Fruit fly (Drosophila melanogaster) Kc167 (cell line): ENCODE data around the gene cnir.

Experiments
- Myc ChIP-seq: fragments of >200 bp; optimal IDR thresholded peaks from 2 replicates; lab custom pipeline; 2017; ENCODE audit warnings: missing external identifiers
- Sin3A ChIP-seq: fragments of >200 bp; optimal IDR thresholded peaks from 2 replicates; lab custom pipeline; 2018; ENCODE audit warnings: missing external identifiers
- h ChIP-seq: fragments of >200 bp; optimal IDR thresholded peaks from 3 replicates; lab custom pipeline; 2018; ENCODE audit warnings: missing external identifiers
- insv ChIP-seq: fragments of >200 bp; optimal IDR thresholded peaks from 3 replicates; lab custom pipeline; 2018; ENCODE audit warnings: missing external identifiers
- psq ChIP-seq: fragments of >200 bp; optimal IDR thresholded peaks from 2 replicates; lab custom pipeline; 2017; ENCODE audit warnings: missing external identifiers
- ttk ChIP-seq: sonication (Bioruptor generic); optimal IDR thresholded peaks from 2 replicates; lab custom pipeline; 2017; ENCODE audit warnings: missing external identifiers

cnir gene

dm6 chr2L:3044660-3045504 is 5.3 kb upstream of the cnir start:
- no peak for TF ChIP-seq psq (lab: Kevin White, UChicago)
- no peak for TF ChIP-seq h (lab: Kevin White, UChicago)
- TF ChIP-seq ttk (lab: Kevin White, UChicago): no peak
- no peak for TF ChIP-seq Sin3A (lab: Kevin White, UChicago)
- TF ChIP-seq Myc (lab: Kevin White, UChicago): no peak
- TF ChIP-seq insv (lab: Kevin White, UChicago): no peak

dm6 chr2L:3043647-3044046 is 4.0 kb upstream of the cnir start, which contains the start of gene FASN2:
Gene FASN2 (plus strand): TSS chr2L:3043947.
- no peak for TF ChIP-seq ttk (lab: Kevin White, UChicago)
- TF ChIP-seq insv (lab: Kevin White, UChicago): no peak
- no peak for TF ChIP-seq psq (lab: Kevin White, UChicago)
- TF ChIP-seq Sin3A (lab: Kevin White, UChicago): no peak
- no peak for TF ChIP-seq Myc (lab: Kevin White, UChicago)
- no peak for TF ChIP-seq h (lab: Kevin White, UChicago)

dm6 chr2L:3041918-3042615 is 2.5 kb upstream of the cnir start, which contains the start of gene CG17261:
Gene CG17261 (plus strand): TSS chr2L:3042551.
- TF ChIP-seq h (lab: Kevin White, UChicago) (no peak), Sin3A (lab: Kevin White, UChicago) (no peak), insv (lab: Kevin White, UChicago) (no peak), psq (lab: Kevin White, UChicago) (no peak), ttk (lab: Kevin White, UChicago) (no peak), Myc (lab: Kevin White, UChicago) (no peak)

- TF ChIP-seq h (lab: Kevin White, UChicago) (no peak), psq (lab: Kevin White, UChicago) (no peak), Myc (lab: Kevin White, UChicago) (no peak), Sin3A (lab: Kevin White, UChicago) (no peak), insv (lab: Kevin White, UChicago) (no peak), ttk (lab: Kevin White, UChicago) (no peak)
These were observed 2.4 kb downstream of the cnir start, which contains the start of the genes CG17260 and SerRS for dm6 chr2L:3037153-3037579. Gene CG17260 (plus strand): TSS chr2L:3037230. Gene SerRS (minus strand): TSS chr2L:3037403.

dm6 chr2L:3034969-3035368 is 4.6 kb downstream of the cnir start, which contains the start of gene CG17258:
Gene CG17258 (minus strand): TSS chr2L:3035348.
- TF ChIP-seq ttk (lab: Kevin White, UChicago) (no peak), insv (lab: Kevin White, UChicago) (no peak), psq (lab: Kevin White, UChicago) (no peak), Sin3A (lab: Kevin White, UChicago) (no peak), Myc (lab: Kevin White, UChicago) (no peak), h (lab: Kevin White, UChicago) (no peak)

- no peak for TF ChIP-seq Myc (lab: Kevin White, UChicago)
These were observed 9.3 kb downstream of the cnir start, which contains the start of gene GABPI for dm6 chr2L:3030350-3030749. Gene GABPI (plus strand): TSS chr2L:3030539.

dm6 chr2L:3029012-3029411 is 10.6 kb downstream of the cnir start, which contains the start of the genes Sf3b2 and CG17219:
Gene Sf3b2 (minus strand): TSS chr2L:3029168.
Gene CG17219 (plus strand): TSS chr2L:3029253.
- no peak for TF ChIP-seq Sin3A (lab: Kevin White, UChicago)
- no peak for TF ChIP-seq insv (lab: Kevin White, UChicago)
- no peak for TF ChIP-seq h (lab: Kevin White, UChicago)
- TF ChIP-seq psq (lab: Kevin White, UChicago): no peak
- no peak for TF ChIP-seq Myc (lab: Kevin White, UChicago)

dm6 chr2L:3022986-3023385 is 16.6 kb downstream of the cnir start, which contains the start of the genes alpha4GT1 and Prp40:
Gene alpha4GT1 (minus strand): TSS chr2L:3023141.
Gene Prp40 (plus strand): TSS chr2L:3023226.
- no peak for TF ChIP-seq h (lab: Kevin White, UChicago)
- TF ChIP-seq insv (lab: Kevin White, UChicago): no peak
- no peak for TF ChIP-seq Myc (lab: Kevin White, UChicago)
- no peak for TF ChIP-seq ttk (lab: Kevin White, UChicago)
- TF ChIP-seq Sin3A (lab: Kevin White, UChicago): no peak
- TF ChIP-seq psq (lab: Kevin White, UChicago): no peak

- TF ChIP-seq insv (lab: Kevin White, UChicago): no peak
- TF ChIP-seq Myc (lab: Kevin White, UChicago): no peak
- no peak for TF ChIP-seq Sin3A (lab: Kevin White, UChicago)
- no peak for TF ChIP-seq ttk (lab: Kevin White, UChicago)
- no peak for TF ChIP-seq psq (lab: Kevin White, UChicago)
- TF ChIP-seq h (lab: Kevin White, UChicago): no peak
These were observed 21.4 kb downstream of the cnir start, which contains the start of the genes CG17224 and CG17264 for dm6 chr2L:3018212-3018611. Gene CG17224 (minus strand): TSS chr2L:3018308. Gene CG17264 (plus strand): TSS chr2L:3018508.

- no peak for TF ChIP-seq Myc (lab: Kevin White, UChicago)
- TF ChIP-seq psq (lab: Kevin White, UChicago): no peak
- no peak for TF ChIP-seq h (lab: Kevin White, UChicago)
- TF ChIP-seq insv (lab: Kevin White, UChicago): no peak
- no peak for TF ChIP-seq ttk (lab: Kevin White, UChicago)
These were observed 26.8 kb downstream of the cnir start for dm6 chr2L:3012780-3013179.
